Worm (Caenorhabditis elegans): ENCODE results near the gene C03G6.21.

The C03G6.21 gene

ce11 chrV:7379384-7379783 lies 22.8 kb upstream of the C03G6.21 start, which contains the start of gene srsx-24:
Gene srsx-24, minus strand, starts transcription at chrV:7379484.
- TF ChIP-seq unc-62 (GFP tag; optimal IDR thresholded peaks at IDR 0.05) (no peak), egl-27 (tag; optimal IDR thresholded peaks at IDR 0.05) (no peak), fos-1 (tag; optimal IDR thresholded peaks at IDR 0.05) (no peak), lsy-2 (tag; optimal IDR thresholded peaks at IDR 0.05) (no peak), mab-5 (tag; optimal IDR thresholded peaks at IDR 0.05) (no peak), nhr-129 (tag; optimal IDR thresholded peaks at IDR 0.05) (no peak), blmp-1 (tag; optimal IDR thresholded peaks at IDR 0.05; ENCODE audit: insufficient read depth) (no peak)

- no peak for TF ChIP-seq snpc-4 (tag; optimal IDR thresholded peaks at IDR 0.05)
- no peak for TF ChIP-seq unc-39 (tag; optimal IDR thresholded peaks at IDR 0.05)
- TF ChIP-seq Y55F3AM.14 (GFP tag; optimal IDR thresholded peaks at IDR 0.05), result no peak
- TF ChIP-seq C34F6.9 (tag; optimal IDR thresholded peaks at IDR 0.05), result no peak
- TF ChIP-seq egl-27 (tag; optimal IDR thresholded peaks at IDR 0.05), result no peak
- TF ChIP-seq elt-1 (tag; optimal IDR thresholded peaks at IDR 0.05), result no peak
- no peak for TF ChIP-seq fos-1 (tag; optimal IDR thresholded peaks at IDR 0.05)
- no peak for TF ChIP-seq sma-9 (GFP tag; optimal IDR thresholded peaks at IDR 0.05)
- no peak for TF ChIP-seq sma-9 (tag; optimal IDR thresholded peaks at IDR 0.05)
- no peak for TF ChIP-seq R02D3.7 (tag; optimal IDR thresholded peaks at IDR 0.05)
Observed at ce11 chrV:7374090-7374489, 17.5 kb upstream of the C03G6.21 start, which contains the start of gene srx-56. Gene srx-56, plus strand, starts transcription at chrV:7374390.

ce11 chrV:7369578-7369977 lies 13.0 kb upstream of the C03G6.21 start, which contains the start of gene srj-14:
Gene srj-14, plus strand, starts transcription at chrV:7369708.
- TF ChIP-seq blmp-1 (tag; optimal IDR thresholded peaks at IDR 0.05; ENCODE audit: insufficient read depth) (no peak), ztf-11 (tag; optimal IDR thresholded peaks at IDR 0.05) (no peak), ZK546.5 (tag; optimal IDR thresholded peaks at IDR 0.05) (no peak), ztf-1 (GFP tag; conservative IDR thresholded peaks at IDR 0.05) (no peak), lsy-2 (tag; optimal IDR thresholded peaks at IDR 0.05) (no peak), nhr-23 (tag; optimal IDR thresholded peaks at IDR 0.05) (no peak), dmd-4 (tag; optimal IDR thresholded peaks at IDR 0.05) (no peak), sma-3 (GFP tag; optimal IDR thresholded peaks at IDR 0.05) (no peak), nhr-6 (tag; optimal IDR thresholded peaks at IDR 0.05) (no peak)

DNA sequence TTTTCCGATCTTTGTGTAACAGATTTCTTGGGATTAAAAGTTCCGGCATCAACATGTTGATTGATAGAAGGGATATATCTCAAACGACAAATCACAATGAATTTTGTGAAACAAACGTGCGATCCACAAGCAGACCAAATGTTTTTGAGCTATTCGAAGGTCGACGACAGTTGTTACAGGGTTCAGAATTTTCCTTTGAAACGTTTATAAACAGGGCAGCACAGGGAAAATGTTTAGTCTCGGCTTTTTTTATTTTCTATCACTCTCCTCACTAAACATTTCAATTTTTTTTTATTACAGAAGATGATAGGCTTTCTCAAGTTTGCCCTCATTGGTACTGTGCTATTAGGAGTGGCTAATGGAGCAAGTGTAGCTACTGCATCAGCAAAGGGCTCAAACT lies 8.4 kb upstream of the C03G6.21 start, which contains the start of gene exc-13:
exc-13 (plus strand) TSS at position 301 of the 400 bp plus-strand sequence.
- TF ChIP-seq ceh-82 (tag; optimal IDR thresholded peaks at IDR 0.05) (no peak), nhr-129 (tag; optimal IDR thresholded peaks at IDR 0.05) (no peak), ztf-1 (GFP tag; conservative IDR thresholded peaks at IDR 0.05) (no peak), sem-4 (tag; optimal IDR thresholded peaks at IDR 0.05) (no peak), alr-1 (tag; optimal IDR thresholded peaks at IDR 0.05) (no peak), fos-1 (tag; optimal IDR thresholded peaks at IDR 0.05) (no peak), gmeb-1 (tag; optimal IDR thresholded peaks at IDR 0.05) (no peak), zag-1 (tag; optimal IDR thresholded peaks at IDR 0.05) (no peak), dmd-4 (tag; optimal IDR thresholded peaks at IDR 0.05) (no peak), ceh-16 (tag; optimal IDR thresholded peaks at IDR 0.05) (no peak), nhr-25 (tag; optimal IDR thresholded peaks at IDR 0.05) (no peak), Y55F3AM.14 (GFP tag; optimal IDR thresholded peaks at IDR 0.05) (no peak), unc-55 (GFP tag; optimal IDR thresholded peaks at IDR 0.05) (no peak), unc-39 (tag; optimal IDR thresholded peaks at IDR 0.05) (no peak), aly-2 (tag; optimal IDR thresholded peaks at IDR 0.05) (no peak), nhr-11 (tag; optimal IDR thresholded peaks at IDR 0.05) (no peak), crh-2 (tag; optimal IDR thresholded peaks at IDR 0.05) (no peak), unc-62 (GFP tag; optimal IDR thresholded peaks at IDR 0.05) (no peak)

DNA sequence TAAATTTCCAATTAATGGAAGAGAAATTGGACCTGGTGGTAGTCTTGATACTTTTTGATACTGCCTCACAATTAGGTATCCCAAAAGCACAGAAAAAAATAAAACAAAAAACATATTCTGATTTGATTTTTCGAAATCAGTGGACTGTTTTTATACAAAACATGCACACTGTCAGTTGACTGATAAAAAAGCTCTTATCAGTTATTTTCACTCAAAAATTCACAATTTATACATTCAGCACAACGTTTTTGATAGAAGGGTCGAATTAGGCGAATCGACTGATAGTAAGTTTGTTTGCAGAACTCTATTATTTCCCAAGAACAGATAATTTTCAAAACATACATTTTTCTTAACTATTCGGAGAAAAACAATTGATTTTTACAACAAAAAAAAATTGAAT lies 7.5 kb upstream of the C03G6.21 start, which contains the start of gene cyp-35A2:
cyp-35A2 (minus strand) TSS at position 124 of the 400 bp plus-strand sequence.
- TF ChIP-seq gmeb-1 (tag; optimal IDR thresholded peaks at IDR 0.05), result peak; percentile 27
- peak; percentile 67 for TF ChIP-seq fos-1 (tag; optimal IDR thresholded peaks at IDR 0.05)
- no peak for TF ChIP-seq nhr-11 (tag; optimal IDR thresholded peaks at IDR 0.05)
- no peak for TF ChIP-seq dmd-4 (tag; optimal IDR thresholded peaks at IDR 0.05)
- TF ChIP-seq nhr-10 (tag; optimal IDR thresholded peaks at IDR 0.05), result no peak
- TF ChIP-seq R02D3.7 (tag; optimal IDR thresholded peaks at IDR 0.05), result no peak

All from whole organism, L2 larva.